Fruit fly (Drosophila melanogaster): ENCODE results near the gene modSP.
A peak's percentile ranks its signal among the peaks of the same experiment; 100 is the strongest.

Gene modSP

DNA sequence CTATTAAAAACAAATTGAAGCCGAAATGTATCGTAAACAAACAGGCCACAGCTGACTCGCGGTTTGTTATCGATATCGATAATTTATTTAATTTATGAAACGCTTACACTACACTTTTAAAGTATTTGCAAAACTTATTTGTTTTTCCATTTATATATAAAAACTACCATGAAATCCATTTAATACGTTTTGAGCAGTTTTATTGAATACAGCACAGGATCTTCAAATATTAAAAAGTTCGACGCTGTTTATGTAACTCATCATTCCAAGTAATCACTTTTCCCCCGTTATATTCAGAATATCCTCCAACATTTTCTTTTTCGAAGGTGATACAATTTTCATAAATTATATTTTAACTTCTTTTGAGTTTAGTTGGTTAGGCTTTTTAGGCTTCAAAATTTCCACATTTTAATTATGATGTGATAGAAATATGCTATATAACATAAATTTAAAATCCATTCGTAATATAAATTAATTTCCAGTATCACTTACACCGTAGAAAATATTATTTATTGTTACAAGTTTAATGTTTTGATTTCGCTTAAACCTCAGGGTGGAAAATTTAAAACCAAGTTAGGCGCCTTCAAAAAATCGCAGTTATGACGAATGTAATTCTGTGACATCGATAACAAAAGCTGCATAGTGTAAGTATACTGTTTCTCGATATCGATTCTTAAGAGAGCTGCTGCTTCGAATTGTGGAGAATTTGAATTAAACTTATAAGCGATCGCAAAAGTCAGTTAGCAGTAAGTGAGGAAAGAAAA, 8.3 kb downstream of the modSP start, which contains the start of the genes CG10324 and CCT3:
Gene CG10324 (minus strand): TSS at position 53 of the 764 bp plus-strand sequence.
Gene CCT3 (plus strand): TSS at position 654 of the 764 bp plus-strand sequence.
- TF ChIP-seq D (optimal IDR thresholded peaks at IDR 0.05) (no peak), D (GFP tag; optimal IDR thresholded peaks at IDR 0.05) (no peak), CG5245 (GFP tag; optimal IDR thresholded peaks at IDR 0.05) (no peak), pzg (GFP tag; optimal IDR thresholded peaks at IDR 0.05) (peak; percentile 37), CG2678 (tag; optimal IDR thresholded peaks at IDR 0.05) (peak; percentile 12), CG7928 (GFP tag; optimal IDR thresholded peaks at IDR 0.05) (peak; percentile 26), CG14014 (GFP tag; IDR thresholded peaks at IDR 0.05) (peak; percentile 67), Ada2b (GFP tag; IDR thresholded peaks at IDR 0.05) (peak; percentile 48), pros (GFP tag; optimal IDR thresholded peaks at IDR 0.05) (no peak), CG15269 (tag; optimal IDR thresholded peaks at IDR 0.05) (peak; percentile 79), Hsf (GFP tag; optimal IDR thresholded peaks at IDR 0.05) (peak; percentile 66), pan (optimal IDR thresholded peaks at IDR 0.05) (no peak), pan (GFP tag; optimal IDR thresholded peaks at IDR 0.05 in 1 of 2, IDR thresholded peaks at IDR 0.05 in 1 of 2) (peak in 1 of 2 experiments; percentile 72), Aef1 (GFP tag; IDR thresholded peaks at IDR 0.05) (peak; percentile 25; the same call in 1 of the 3 replicates), CG31441 (GFP tag; IDR thresholded peaks at IDR 0.05) (peak; percentile 74), Hmr (GFP tag; optimal IDR thresholded peaks at IDR 0.05) (no peak), corto (GFP tag; optimal IDR thresholded peaks at IDR 0.05) (no peak), CG13775 (GFP tag; optimal IDR thresholded peaks at IDR 0.05) (peak; percentile 81), Hr51 (GFP tag; optimal IDR thresholded peaks at IDR 0.05) (no peak), emc (GFP tag; optimal IDR thresholded peaks at IDR 0.05) (no peak), shn (GFP tag; optimal IDR thresholded peaks at IDR 0.05) (peak; percentile 23), ash1 (GFP tag; optimal IDR thresholded peaks at IDR 0.05) (no peak), CG15479 (GFP tag; optimal IDR thresholded peaks at IDR 0.05) (no peak), CG13296 (GFP tag; optimal IDR thresholded peaks at IDR 0.05) (peak; percentile 75), Abd-B (GFP tag; optimal IDR thresholded peaks at IDR 0.05) (no peak), fu2 (GFP tag; optimal IDR thresholded peaks at IDR 0.05) (peak; percentile 39), ac (GFP tag; optimal IDR thresholded peaks at IDR 0.05) (no peak), hb (GFP tag; IDR thresholded peaks at IDR 0.05; ENCODE audit: partially characterized antibody) (peak; percentile 38; the same call in 1 of the 3 replicates), pfk (GFP tag; optimal IDR thresholded peaks at IDR 0.05) (no peak), NfI (GFP tag; optimal IDR thresholded peaks at IDR 0.05) (peak; percentile 77), row (GFP tag; IDR thresholded peaks at IDR 0.05) (peak; percentile 55), ind (GFP tag; optimal IDR thresholded peaks at IDR 0.05) (peak; percentile 59), oc (tag; optimal IDR thresholded peaks at IDR 0.05) (no peak), CG12104 (GFP tag; optimal IDR thresholded peaks at IDR 0.05) (peak; percentile 66), Ets65A (GFP tag) (peak; percentile 87), Awh (GFP tag; IDR thresholded peaks at IDR 0.05) (peak; percentile 56), vfl (GFP tag; optimal IDR thresholded peaks at IDR 0.05) (peak; percentile 22), E2f1 (GFP tag; IDR thresholded peaks at IDR 0.05) (peak; percentile 19; the same call in 1 of the 2 replicates), CG30020 (tag; optimal IDR thresholded peaks at IDR 0.05) (peak; percentile 91), CG8281 (tag; optimal IDR thresholded peaks at IDR 0.05) (no peak), tio (GFP tag; optimal IDR thresholded peaks at IDR 0.05) (no peak), Bdp1 (GFP tag; optimal IDR thresholded peaks at IDR 0.05) (no peak), CG7556 (GFP tag; optimal IDR thresholded peaks at IDR 0.05) (peak; percentile 66), danr (GFP tag; IDR thresholded peaks at IDR 0.05) (no peak), CG14441 (GFP tag; IDR thresholded peaks at IDR 0.05) (peak; percentile 39; the same call in 1 of the 2 replicates), CG1024 (GFP tag; IDR thresholded peaks at IDR 0.05) (peak; percentile 43; the same call in 1 of the 2 replicates), Dll (GFP tag; IDR thresholded peaks at IDR 0.05; ENCODE audit: partially characterized antibody) (peak; percentile 71), CG4404 (GFP tag; IDR thresholded peaks at IDR 0.05) (0 out of 2 replicates have a peak, but pooled peaks have one; percentile 17), B-H1 (GFP tag; IDR thresholded peaks at IDR 0.05) (0 out of 3 replicates have a peak, but pooled peaks have one; percentile 25), bowl (GFP tag; IDR thresholded peaks at IDR 0.05) (no peak)
